Worm (Caenorhabditis elegans) whole organism, early embryonic: ENCODE data around the gene spat-3.

Experiments used
- B0310.2 ChIP-seq: sonication (generic microtip); optimal IDR thresholded peaks from 2 replicates; lab custom pipeline; 2016; ENCODE audit warnings: mild to moderate bottlenecking, missing genetic modification characterization, missing compliant biosample characterization
- F13C5.2 ChIP-seq: sonication (generic microtip); optimal IDR thresholded peaks from 2 replicates; lab custom pipeline; 2017; ENCODE audit warnings: mild to moderate bottlenecking, missing genetic modification characterization, inconsistent platforms, missing compliant biosample characterization
- aly-1 ChIP-seq: sonication (generic microtip); optimal IDR thresholded peaks from 2 replicates; lab custom pipeline; 2016; ENCODE audit warnings: missing genetic modification characterization, missing compliant biosample characterization
- ama-1 ChIP-seq: fragments of 150-350 bp; optimal IDR thresholded peaks from 2 replicates; lab custom pipeline; 2014
- ceh-13 ChIP-seq: fragments of 200-800 bp; sonication (Bioruptor generic); optimal IDR thresholded peaks from 2 replicates; lab custom pipeline; 2018; ENCODE audit warnings: mild to moderate bottlenecking, missing genetic modification characterization, missing compliant biosample characterization
- ceh-36 ChIP-seq: sonication (generic microtip); optimal IDR thresholded peaks from 2 replicates; lab custom pipeline; 2016; ENCODE audit warnings: missing genetic modification characterization, inconsistent platforms, missing compliant biosample characterization
- ets-7 ChIP-seq: sonication (generic microtip); optimal IDR thresholded peaks from 2 replicates; lab custom pipeline; 2016; ENCODE audit warnings: missing genotype, missing genetic modification characterization, missing compliant biosample characterization
- flt-1 ChIP-seq: fragments of 200-800 bp; sonication (Bioruptor generic); IDR thresholded peaks from 2 replicates; pipeline ENCODE4 v1.3.6; 2022; ENCODE audit warnings: missing genetic modification characterization, missing compliant biosample characterization
- hmbx-1 ChIP-seq: sonication (generic microtip); optimal IDR thresholded peaks from 2 replicates; lab custom pipeline; 2016; ENCODE audit warnings: mild to moderate bottlenecking, missing genetic modification characterization, missing compliant biosample characterization
- hmg-4 ChIP-seq: fragments of 200-800 bp; sonication (Bioruptor generic); optimal IDR thresholded peaks from 2 replicates; lab custom pipeline; 2018; ENCODE audit warnings: mild to moderate bottlenecking, missing genetic modification characterization, missing compliant biosample characterization
- hnd-1 ChIP-seq: sonication (generic microtip); optimal IDR thresholded peaks from 2 replicates; lab custom pipeline; 2016; ENCODE audit warnings: missing genetic modification characterization, missing compliant biosample characterization
- pes-1 ChIP-seq: fragments of 200-800 bp; sonication (Bioruptor generic); IDR thresholded peaks from 2 replicates; pipeline ENCODE4 v1.3.6; 2022; ENCODE audit warnings: missing genetic modification reagents, missing genetic modification characterization, missing compliant biosample characterization
- scrt-1 ChIP-seq: fragments of 200-800 bp; sonication (Bioruptor generic); IDR thresholded peaks from 2 replicates; pipeline ENCODE4 v1.3.6; 2022; ENCODE audit warnings: missing genetic modification characterization, missing compliant biosample characterization
- sea-1 ChIP-seq: fragments of 200-800 bp; sonication (Bioruptor generic); conservative IDR thresholded peaks from 2 replicates; pipeline ENCODE4 v1.3.6; 2022; ENCODE audit warnings: missing genetic modification characterization, missing compliant biosample characterization
- tbx-11 ChIP-seq: fragments of 200-800 bp; sonication (Bioruptor generic); IDR thresholded peaks from 2 replicates; pipeline ENCODE4 v1.3.6; 2022; ENCODE audit warnings: missing genetic modification characterization, missing compliant biosample characterization
- tbx-37 ChIP-seq: fragments of 200-800 bp; sonication (Bioruptor generic); conservative IDR thresholded peaks from 2 replicates; pipeline ENCODE4 v1.3.6; 2022; ENCODE audit warnings: missing genetic modification reagents, missing genetic modification characterization, missing compliant biosample characterization
- tra-4 ChIP-seq: sonication (generic microtip); optimal IDR thresholded peaks from 2 replicates; lab custom pipeline; 2017; ENCODE audit warnings: missing genetic modification characterization, missing compliant biosample characterization

spat-3 gene

DNA sequence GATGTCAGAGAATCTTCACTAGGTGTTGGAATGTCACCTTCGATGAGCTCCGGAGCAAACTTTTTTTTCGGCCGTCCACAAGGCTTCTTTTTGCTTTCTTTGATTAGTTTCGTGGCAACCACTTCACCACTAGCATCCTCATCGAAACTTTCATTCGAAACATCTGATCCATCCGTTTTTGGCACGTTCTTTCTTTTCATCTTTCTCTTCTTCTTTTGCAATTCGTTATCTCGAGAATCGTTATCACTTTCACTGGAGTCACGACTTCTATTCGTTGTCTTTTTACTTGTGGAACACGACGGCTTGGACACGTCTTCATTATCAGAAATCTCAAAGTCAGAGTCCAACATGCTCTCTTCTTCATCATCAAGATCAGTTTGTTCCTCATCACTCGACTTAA, 1.5 kb downstream of the spat-3 start:
- TF ChIP-seq hmbx-1 = no peak
- no peak for TF ChIP-seq pes-1 (GFP tag; lab: Robert Waterston, UW)
- no peak for TF ChIP-seq scrt-1 (GFP tag; lab: Robert Waterston, UW)
- no peak for TF ChIP-seq aly-1 (tag; lab: Kevin White, UChicago)
- TF ChIP-seq tra-4 = no peak
- TF ChIP-seq flt-1 = no peak

DNA sequence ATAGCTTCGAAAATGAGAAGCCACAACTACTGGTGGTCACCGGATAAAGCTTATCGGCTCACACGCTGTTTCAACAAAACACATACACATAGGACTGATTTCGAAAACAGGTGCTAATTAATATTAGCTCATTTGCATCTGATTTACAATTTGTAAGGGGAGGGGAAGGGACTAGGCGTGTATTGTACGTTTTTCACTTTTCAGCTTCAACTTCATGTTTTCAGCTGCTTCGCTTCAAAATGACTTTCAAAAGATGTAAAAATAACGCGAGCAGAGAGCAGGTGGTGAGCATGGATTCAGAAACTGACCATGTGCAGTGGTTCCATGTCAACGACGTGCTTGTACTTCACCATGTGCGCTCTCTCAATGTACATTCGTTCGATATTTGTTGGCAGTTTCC, 4.7 kb downstream of the spat-3 start:
- TF ChIP-seq hnd-1 (tag; lab: Kevin White, UChicago) = no peak
- TF ChIP-seq flt-1 = no peak
- no peak for TF ChIP-seq scrt-1 (GFP tag; lab: Robert Waterston, UW)
- TF ChIP-seq hmbx-1 = no peak
- TF ChIP-seq ets-7 (tag; lab: Kevin White, UChicago) = no peak
- TF ChIP-seq tbx-37 (GFP tag; lab: Robert Waterston, UW) = no peak
- no peak for TF ChIP-seq F13C5.2
- no peak for TF ChIP-seq tbx-11 (GFP tag; lab: Robert Waterston, UW)
- TF ChIP-seq B0310.2 (tag; lab: Kevin White, UChicago) = no peak

DNA sequence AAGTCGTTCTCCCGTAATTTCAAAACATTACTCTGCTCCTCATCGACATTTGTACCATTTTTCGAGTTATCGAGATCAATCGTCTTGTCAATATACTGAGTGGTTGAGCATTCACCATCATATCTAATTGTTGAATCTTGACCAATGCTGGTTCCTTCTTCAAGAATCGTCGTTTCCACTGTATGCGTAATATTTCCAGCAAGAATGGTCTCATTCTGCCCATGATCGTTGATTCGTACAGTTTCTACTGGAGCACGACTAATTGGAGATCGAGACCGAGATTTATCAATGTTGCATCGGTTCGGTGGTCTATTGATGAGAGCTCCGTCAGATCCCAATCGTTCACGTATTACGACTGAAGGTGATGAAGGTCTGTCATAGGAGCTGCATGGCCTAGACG, 6.2 kb downstream of the spat-3 start:
- TF ChIP-seq tra-4 = no peak
- TF ChIP-seq ama-1 (lab: Kevin White, UChicago) = no peak
- no peak for TF ChIP-seq tbx-37 (GFP tag; lab: Robert Waterston, UW)
- no peak for TF ChIP-seq ceh-13
- no peak for TF ChIP-seq scrt-1 (GFP tag; lab: Robert Waterston, UW)
- TF ChIP-seq B0310.2 (tag; lab: Kevin White, UChicago) = no peak

DNA sequence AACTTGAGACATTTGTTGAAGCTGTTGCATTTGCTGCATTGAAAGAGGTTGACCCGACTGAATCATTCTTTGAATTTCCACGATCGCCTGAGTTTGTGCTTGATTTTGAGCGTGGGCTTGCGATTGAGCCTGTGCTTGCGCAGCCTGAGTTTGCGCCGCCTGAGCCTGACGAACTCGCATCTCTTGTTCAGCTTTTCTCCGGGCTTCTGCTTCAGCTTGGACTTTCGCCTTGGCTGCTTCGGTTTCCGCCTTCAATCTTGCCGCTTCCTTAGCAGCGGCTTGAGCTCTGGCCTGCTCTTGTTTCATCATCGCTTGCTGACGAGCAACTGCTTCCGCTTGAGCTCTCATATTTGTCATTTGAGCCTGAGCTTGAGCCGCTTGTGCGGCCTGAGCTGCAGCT, 8.3 kb downstream of the spat-3 start:
- TF ChIP-seq B0310.2 (tag; lab: Kevin White, UChicago) = no peak

DNA sequence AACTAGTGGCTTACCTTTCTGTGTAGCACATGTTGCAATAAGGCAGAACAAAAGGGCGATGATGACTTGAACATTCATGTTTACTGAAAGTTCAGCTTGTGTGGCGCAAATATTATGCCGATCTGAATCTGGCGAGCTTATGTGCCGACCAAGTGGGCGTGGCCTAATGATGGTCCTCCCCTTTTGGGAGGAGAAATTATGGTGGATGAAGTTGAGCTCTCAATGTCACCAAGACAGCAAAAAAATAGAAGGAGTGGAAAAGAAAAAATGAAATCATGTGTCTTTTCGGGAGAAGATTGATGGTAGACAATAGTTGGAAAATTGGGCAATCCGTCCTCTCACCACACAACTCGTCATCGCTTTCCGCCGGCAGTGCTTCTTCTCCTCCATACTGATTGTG, 13.5 kb downstream of the spat-3 start, which contains the start of gene flp-12:
flp-12 (minus strand) TSS at position 101 of the 400 bp plus-strand sequence.
- TF ChIP-seq B0310.2 (tag; lab: Kevin White, UChicago) = no peak
- TF ChIP-seq hmbx-1 = no peak
- TF ChIP-seq hnd-1 (tag; lab: Kevin White, UChicago) = no peak
- no peak for TF ChIP-seq sea-1 (GFP tag; lab: Robert Waterston, UW)
- TF ChIP-seq ceh-13 = no peak
- no peak for TF ChIP-seq hmg-4 (GFP tag; lab: Kevin White, UChicago)
- no peak for TF ChIP-seq aly-1 (tag; lab: Kevin White, UChicago)
- no peak for TF ChIP-seq ama-1 (lab: Kevin White, UChicago)
- no peak for TF ChIP-seq tbx-11 (GFP tag; lab: Robert Waterston, UW)
- no peak for TF ChIP-seq flt-1
- TF ChIP-seq pes-1 (GFP tag; lab: Robert Waterston, UW) = no peak
- no peak for TF ChIP-seq tra-4
- no peak for TF ChIP-seq ceh-36 (tag; lab: Kevin White, UChicago)

DNA sequence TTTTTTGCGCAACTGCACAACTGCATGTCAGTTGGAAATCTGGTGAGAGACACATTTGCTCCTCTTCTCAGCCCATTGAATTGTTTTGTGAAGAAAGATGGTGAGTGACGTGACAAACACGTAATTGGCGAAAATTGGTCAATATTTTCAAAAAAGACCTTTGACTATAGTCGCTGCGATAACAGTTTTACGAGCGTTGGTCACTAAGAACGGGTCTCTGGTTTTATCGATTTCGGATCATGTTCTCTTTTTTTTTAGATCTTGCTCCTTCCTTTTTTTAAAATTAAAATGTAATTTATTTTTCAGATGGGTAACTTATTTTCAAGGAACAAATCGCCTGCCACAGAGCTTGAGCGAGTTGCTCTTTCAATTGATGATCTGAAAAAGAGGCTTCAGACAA, 17.3 kb downstream of the spat-3 start, which contains the start of gene lnp-1:
lnp-1 (plus strand) TSS at position 301 of the 400 bp plus-strand sequence.
- TF ChIP-seq hnd-1 (tag; lab: Kevin White, UChicago) (no peak), flt-1 (no peak), hmbx-1 (no peak), tbx-11 (GFP tag; lab: Robert Waterston, UW) (no peak), hmg-4 (GFP tag; lab: Kevin White, UChicago) (no peak), scrt-1 (GFP tag; lab: Robert Waterston, UW) (no peak), pes-1 (GFP tag; lab: Robert Waterston, UW) (no peak), ceh-13 (no peak), ceh-36 (tag; lab: Kevin White, UChicago) (no peak), tbx-37 (GFP tag; lab: Robert Waterston, UW) (no peak), ama-1 (lab: Kevin White, UChicago) (no peak)

DNA sequence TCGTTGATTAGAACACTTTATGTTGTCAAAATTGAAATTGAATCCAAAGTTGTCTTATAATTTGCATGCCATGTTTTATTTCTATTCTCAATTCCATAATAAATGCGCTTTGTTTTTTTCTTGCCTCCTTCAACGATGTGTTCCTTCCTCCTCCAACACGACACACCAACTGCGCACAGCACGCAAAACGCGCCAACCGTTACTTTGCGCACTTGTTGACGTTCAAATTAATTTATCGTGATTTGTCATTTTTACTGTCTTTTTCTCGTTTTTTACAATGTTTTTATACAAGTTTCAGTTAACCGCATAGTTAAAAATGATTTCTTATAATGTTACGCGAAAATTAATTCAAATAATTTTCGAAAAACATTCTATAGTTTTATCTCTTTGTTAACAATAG, 17.8 kb downstream of the spat-3 start:
- TF ChIP-seq flt-1 = no peak
- no peak for TF ChIP-seq tbx-37 (GFP tag; lab: Robert Waterston, UW)
- no peak for TF ChIP-seq hnd-1 (tag; lab: Kevin White, UChicago)
- TF ChIP-seq sea-1 (GFP tag; lab: Robert Waterston, UW) = no peak
- TF ChIP-seq ceh-36 (tag; lab: Kevin White, UChicago) = no peak

DNA sequence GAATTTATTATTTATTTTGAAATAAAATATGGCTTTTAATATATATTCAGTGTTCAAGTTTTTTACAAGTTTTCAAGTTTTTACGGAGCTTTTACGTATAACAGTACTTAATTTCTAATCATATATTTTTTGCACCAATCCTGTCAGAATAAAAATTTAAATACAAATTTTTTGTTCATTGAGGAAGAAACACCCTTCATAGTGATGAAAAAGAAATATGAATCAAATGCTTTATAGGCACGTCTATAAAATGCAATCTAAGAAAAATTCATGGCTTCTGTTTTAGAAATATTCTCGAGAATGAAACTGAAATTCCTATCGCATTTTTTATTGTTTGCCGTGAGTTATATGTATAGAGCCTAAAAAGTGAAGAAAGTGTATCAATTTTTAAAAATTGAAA, 19.1 kb downstream of the spat-3 start, which contains the start of gene C05E11.2:
C05E11.2 (plus strand) TSS at position 301 of the 400 bp plus-strand sequence.
- TF ChIP-seq F13C5.2 (no peak), flt-1 (no peak), ets-7 (tag; lab: Kevin White, UChicago) (no peak), pes-1 (GFP tag; lab: Robert Waterston, UW) (no peak), hmbx-1 (no peak), tbx-37 (GFP tag; lab: Robert Waterston, UW) (no peak), ama-1 (lab: Kevin White, UChicago) (no peak), hmg-4 (GFP tag; lab: Kevin White, UChicago) (no peak), ceh-13 (no peak), ceh-36 (tag; lab: Kevin White, UChicago) (no peak), aly-1 (tag; lab: Kevin White, UChicago) (no peak)

DNA sequence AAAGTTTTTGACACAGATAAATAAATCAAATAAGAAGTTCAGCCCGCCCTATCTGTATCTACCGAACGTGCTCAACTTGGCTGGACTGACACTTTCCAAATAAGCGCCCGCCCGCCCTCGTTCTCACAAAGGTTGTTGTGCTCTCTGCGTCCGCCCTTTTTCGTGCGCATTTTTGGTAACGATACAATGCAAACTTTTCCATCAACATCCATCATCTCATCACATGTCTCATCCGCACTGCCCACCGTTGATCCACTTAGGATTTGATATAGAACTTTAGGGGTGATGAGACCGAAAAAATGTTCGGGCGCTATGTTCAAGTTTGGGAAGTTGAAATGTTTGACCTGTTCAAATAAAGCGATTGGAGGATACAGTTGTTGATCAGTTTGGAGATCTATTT, 20.1 kb downstream of the spat-3 start, which contains the start of gene C05E11.7:
C05E11.7 (minus strand) TSS at position 101 of the 400 bp plus-strand sequence.
- TF ChIP-seq hnd-1 (tag; lab: Kevin White, UChicago) (no peak), tbx-11 (GFP tag; lab: Robert Waterston, UW) (no peak), tra-4 (no peak), aly-1 (tag; lab: Kevin White, UChicago) (no peak), hmbx-1 (no peak), F13C5.2 (no peak), B0310.2 (tag; lab: Kevin White, UChicago) (no peak), ama-1 (lab: Kevin White, UChicago) (no peak), ceh-36 (tag; lab: Kevin White, UChicago) (no peak), sea-1 (GFP tag; lab: Robert Waterston, UW) (no peak), hmg-4 (GFP tag; lab: Kevin White, UChicago) (no peak), ets-7 (tag; lab: Kevin White, UChicago) (no peak), flt-1 (no peak), scrt-1 (GFP tag; lab: Robert Waterston, UW) (no peak), tbx-37 (GFP tag; lab: Robert Waterston, UW) (no peak)
